Worm (Caenorhabditis elegans) whole organism, young adult: Measurements from ENCODE around the gene C04G6.13.

Source experiments
- B0035.1 ChIP-seq: sonication (generic microtip); optimal IDR thresholded peaks from 2 replicates; lab custom pipeline; 2016; ENCODE audit warnings: missing genetic modification characterization, mild to moderate bottlenecking, missing compliant biosample characterization, missing genotype, missing genetic modification reagents
- F57A8.1 ChIP-seq: fragments of 200-800 bp; sonication (Bioruptor generic); optimal IDR thresholded peaks from 2 replicates; lab custom pipeline; 2018; ENCODE audit warnings: mild to moderate bottlenecking, missing genetic modification characterization, moderate library complexity, missing compliant biosample characterization
- K11D2.4 ChIP-seq: fragments of 200-800 bp; sonication (Bioruptor generic); IDR thresholded peaks from 2 replicates; pipeline ENCODE4 v1.3.6; 2022; ENCODE audit warnings: missing genetic modification reagents, missing genetic modification characterization, missing compliant biosample characterization
- K12H6.12 ChIP-seq: fragments of 200-800 bp; sonication (Bioruptor generic); optimal IDR thresholded peaks from 2 replicates; lab custom pipeline; 2018; ENCODE audit warnings: mild to moderate bottlenecking, missing genetic modification characterization, missing compliant biosample characterization
- T07F8.4 ChIP-seq: sonication (generic microtip); optimal IDR thresholded peaks from 2 replicates; lab custom pipeline; 2016; ENCODE audit warnings: mild to moderate bottlenecking, missing genetic modification characterization, moderate library complexity, missing compliant biosample characterization
- Y79H2A.3 ChIP-seq: fragments of 200-800 bp; sonication (Bioruptor generic); conservative IDR thresholded peaks from 2 replicates; pipeline ENCODE4 v1.3.6; 2022; ENCODE audit warnings: missing genetic modification reagents, missing genetic modification characterization, missing compliant biosample characterization
- ama-1 ChIP-seq, 3 experiments: fragments of 150-350 bp in 1 of 3; sonication (generic microtip) in 2 of 3; optimal IDR thresholded peaks; 2 replicates each; lab custom pipeline; 2014 to 2018; ENCODE audit warnings: missing biosample characterization in 2 of 3, missing genetic modification characterization in 2 of 3, missing genetic modification reagents in 2 of 3
- aptf-3 ChIP-seq: fragments of 200-800 bp; sonication (Bioruptor generic); IDR thresholded peaks from 2 replicates; pipeline ENCODE4 v1.3.6; 2022; ENCODE audit warnings: missing genetic modification characterization, missing compliant biosample characterization
- attf-3 ChIP-seq: fragments of 200-800 bp; sonication (Bioruptor generic); conservative IDR thresholded peaks from 2 replicates; pipeline ENCODE4 v1.3.6; 2022; ENCODE audit warnings: missing genetic modification reagents, missing genetic modification characterization, missing compliant biosample characterization
- bed-1 ChIP-seq: fragments of 200-800 bp; sonication (Bioruptor generic); IDR thresholded peaks from 2 replicates; pipeline ENCODE4 v1.3.6; 2022; ENCODE audit warnings: missing genetic modification reagents, missing genetic modification characterization, missing compliant biosample characterization
- cebp-1 ChIP-seq, 2 experiments: fragments of 200-800 bp in 1 of 2; sonication (Bioruptor generic) in 1 of 2; sonication (generic microtip) in 1 of 2; IDR thresholded peaks in 1 of 2; optimal IDR thresholded peaks in 1 of 2; 2 replicates each; pipeline versions ENCODE4 v1.3.6 to Lab custom; 2017 to 2022; ENCODE audit warnings: missing compliant biosample characterization in 2 of 2, missing genetic modification characterization in 2 of 2, mild to moderate bottlenecking in 1 of 2, missing genetic modification reagents in 1 of 2, moderate library complexity in 1 of 2
- ceh-27 ChIP-seq: fragments of 200-800 bp; sonication (Bioruptor generic); optimal IDR thresholded peaks from 2 replicates; lab custom pipeline; 2018; ENCODE audit warnings: mild to moderate bottlenecking, missing genetic modification characterization, moderate library complexity, missing compliant biosample characterization
- ceh-91 ChIP-seq: fragments of 200-800 bp; sonication (Bioruptor generic); IDR thresholded peaks from 2 replicates; pipeline ENCODE4 v1.3.6; 2022; ENCODE audit warnings: missing genetic modification reagents, missing genetic modification characterization, missing compliant biosample characterization
- dox-1 ChIP-seq: fragments of 200-800 bp; sonication (Bioruptor generic); IDR thresholded peaks from 2 replicates; pipeline ENCODE4 v1.3.6; 2022; ENCODE audit warnings: missing genetic modification reagents, missing genetic modification characterization, missing compliant biosample characterization
- ekl-4 ChIP-seq: fragments of 200-800 bp; sonication (Bioruptor generic); IDR thresholded peaks from 2 replicates; pipeline ENCODE4 v1.3.6; 2022; ENCODE audit warnings: missing genetic modification reagents, missing genetic modification characterization, missing compliant biosample characterization
- gei-17 ChIP-seq: fragments of 200-800 bp; sonication (Bioruptor generic); optimal IDR thresholded peaks from 2 replicates; lab custom pipeline; 2018; ENCODE audit warnings: mild to moderate bottlenecking, missing genetic modification characterization, missing compliant biosample characterization
- him-1 ChIP-seq: sonication (generic microtip); optimal IDR thresholded peaks from 2 replicates; lab custom pipeline; 2016; ENCODE audit warnings: missing genotype, missing genetic modification reagents, missing genetic modification characterization, missing compliant biosample characterization
- hlh-12 ChIP-seq: sonication (generic microtip); optimal IDR thresholded peaks from 2 replicates; lab custom pipeline; 2016; ENCODE audit warnings: missing genetic modification characterization, missing compliant biosample characterization
- hmg-1.2 ChIP-seq: fragments of 200-800 bp; sonication (Bioruptor generic); IDR thresholded peaks from 2 replicates; pipeline ENCODE4 v1.3.6; 2022; ENCODE audit warnings: missing genetic modification reagents, missing genetic modification characterization, missing compliant biosample characterization
- hmg-20 ChIP-seq: fragments of 200-800 bp; sonication (Bioruptor generic); IDR thresholded peaks from 2 replicates; pipeline ENCODE4 v1.3.6; 2022; ENCODE audit warnings: missing genetic modification reagents, missing genetic modification characterization, missing compliant biosample characterization
- hsf-1 ChIP-seq: fragments of 200-800 bp; sonication (Bioruptor generic); IDR thresholded peaks from 2 replicates; pipeline ENCODE4 v1.3.6; 2022; ENCODE audit warnings: missing genetic modification reagents, missing genetic modification characterization, missing compliant biosample characterization
- let-607 ChIP-seq, 2 experiments: fragments of 200-800 bp in 1 of 2; sonication (Bioruptor generic) in 1 of 2; sonication (generic microtip) in 1 of 2; optimal IDR thresholded peaks; 2 replicates each; lab custom pipeline; 2016 to 2018; ENCODE audit warnings: mild to moderate bottlenecking in 2 of 2, missing compliant biosample characterization in 2 of 2, missing genetic modification characterization in 2 of 2, moderate library complexity in 2 of 2, missing genotype in 1 of 2
- lin-35 ChIP-seq, 3 experiments: fragments of 150-350 bp in 2 of 3; sonication (generic microtip) in 1 of 3; optimal IDR thresholded peaks; 2 replicates each; lab custom pipeline; 2014 to 2018; ENCODE audit warnings: missing biosample characterization in 3 of 3, missing genetic modification characterization in 3 of 3, missing genetic modification reagents in 3 of 3
- lin-54 ChIP-seq: fragments of 200-800 bp; sonication (Bioruptor generic); optimal IDR thresholded peaks from 2 replicates; lab custom pipeline; 2018; ENCODE audit warnings: mild to moderate bottlenecking, missing genetic modification characterization, missing compliant biosample characterization
- madf-10 ChIP-seq: sonication (generic microtip); optimal IDR thresholded peaks from 2 replicates; lab custom pipeline; 2016; ENCODE audit warnings: mild to moderate bottlenecking, missing genetic modification characterization, missing compliant biosample characterization
- madf-3 ChIP-seq: fragments of 200-800 bp; sonication (Bioruptor generic); IDR thresholded peaks from 2 replicates; pipeline ENCODE4 v1.3.6; 2022; ENCODE audit warnings: missing genetic modification reagents, missing genetic modification characterization, missing compliant biosample characterization
- nfya-1 ChIP-seq: sonication (generic microtip); optimal IDR thresholded peaks from 2 replicates; lab custom pipeline; 2017; ENCODE audit warnings: antibody characterized with exemption, missing compliant biosample characterization, missing genetic modification characterization, borderline replicate concordance; ENCODE audit not compliant: insufficient read depth
- nhr-120 ChIP-seq: fragments of 200-800 bp; sonication (Bioruptor generic); IDR thresholded peaks from 2 replicates; pipeline ENCODE4 v1.3.6; 2022; ENCODE audit warnings: missing genetic modification characterization, missing compliant biosample characterization
- nhr-179 ChIP-seq: sonication (generic microtip); optimal IDR thresholded peaks from 2 replicates; lab custom pipeline; 2016; ENCODE audit warnings: mild to moderate bottlenecking, missing genetic modification characterization, missing compliant biosample characterization
- nhr-80 ChIP-seq: sonication (generic microtip); optimal IDR thresholded peaks from 2 replicates; lab custom pipeline; 2016; ENCODE audit warnings: missing genetic modification characterization, missing compliant biosample characterization
- nhr-90 ChIP-seq: sonication (generic microtip); optimal IDR thresholded peaks from 2 replicates; lab custom pipeline; 2016; ENCODE audit warnings: missing genotype, mild to moderate bottlenecking, missing genetic modification characterization, missing compliant biosample characterization
- pha-4 ChIP-seq: fragments of 150-350 bp; sonication (generic microtip); optimal IDR thresholded peaks from 2 replicates; lab custom pipeline; 2014; ENCODE audit warnings: missing biosample characterization, missing genetic modification reagents, missing genetic modification characterization
- rpc-1 ChIP-seq, 2 experiments: fragments of 150-350 bp in 1 of 2; sonication (generic microtip) in 1 of 2; optimal IDR thresholded peaks; 2 replicates each; lab custom pipeline; 2014 to 2018; ENCODE audit warnings: missing biosample characterization in 1 of 2, missing genetic modification characterization in 1 of 2, missing genetic modification reagents in 1 of 2, missing genotype in 1 of 2
- sdz-38 ChIP-seq: sonication (generic microtip); optimal IDR thresholded peaks from 2 replicates; lab custom pipeline; 2016; ENCODE audit warnings: missing genotype, missing genetic modification characterization, missing compliant biosample characterization
- sea-2 ChIP-seq: fragments of 200-800 bp; sonication (Bioruptor generic); IDR thresholded peaks from 2 replicates; pipeline ENCODE4 v1.3.6; 2022; ENCODE audit warnings: missing genetic modification characterization, missing compliant biosample characterization
- snpc-3.4 ChIP-seq: sonication (generic microtip); optimal IDR thresholded peaks from 2 replicates; lab custom pipeline; 2017; ENCODE audit warnings: missing genetic modification characterization, mild to moderate bottlenecking, missing compliant biosample characterization, antibody characterized with exemption, moderate library complexity, missing genotype, missing genetic modification reagents
- somi-1 ChIP-seq: fragments of 200-800 bp; sonication (Bioruptor generic); optimal IDR thresholded peaks from 2 replicates; lab custom pipeline; 2018; ENCODE audit warnings: mild to moderate bottlenecking, missing genetic modification characterization, missing compliant biosample characterization
- tbx-9 ChIP-seq: sonication (generic microtip); optimal IDR thresholded peaks from 2 replicates; lab custom pipeline; 2016; ENCODE audit warnings: borderline replicate concordance, missing genetic modification characterization, inconsistent platforms, missing compliant biosample characterization
- unc-130 ChIP-seq: sonication (generic microtip); optimal IDR thresholded peaks from 2 replicates; lab custom pipeline; 2016; ENCODE audit warnings: missing genetic modification reagents, missing genetic modification characterization, missing compliant biosample characterization
- zfh-2 ChIP-seq: fragments of 200-800 bp; sonication (Bioruptor generic); conservative IDR thresholded peaks from 2 replicates; pipeline ENCODE4 v1.3.6; 2022; ENCODE audit warnings: missing genetic modification reagents, missing genetic modification characterization, missing compliant biosample characterization
- ztf-25 ChIP-seq: fragments of 200-800 bp; sonication (Bioruptor generic); IDR thresholded peaks from 2 replicates; pipeline ENCODE4 v1.3.6; 2022; ENCODE audit warnings: missing genetic modification reagents, missing genetic modification characterization, missing compliant biosample characterization
- ztf-6 ChIP-seq: fragments of 200-800 bp; sonication (Bioruptor generic); IDR thresholded peaks from 2 replicates; pipeline ENCODE4 v1.3.6; 2022; ENCODE audit warnings: missing genetic modification reagents, missing genetic modification characterization, missing compliant biosample characterization

C04G6.13 gene

ce11 chrII:5105020-5105419 is 11.0 kb downstream of the C04G6.13 start (continued):
- peak; percentile 27 for TF ChIP-seq B0035.1 (tag; lab: Kevin White, UChicago)
- 0 out of 2 replicates have a peak, but pooled peaks have one; percentile 51 for TF ChIP-seq ztf-6 (GFP tag; lab: Robert Waterston, UW)
- TF ChIP-seq F57A8.1 (GFP tag; lab: Kevin White, UChicago), result peak; percentile 73
- peak; percentile 79 for TF ChIP-seq tbx-9
- TF ChIP-seq hsf-1 (GFP tag; lab: Robert Waterston, UW), result peak; percentile 54; the same call in 1 of the 2 replicates
- peak; percentile 77 for TF ChIP-seq lin-54
- peak; percentile 91 for TF ChIP-seq ceh-27 (GFP tag; lab: Kevin White, UChicago)
- TF ChIP-seq nfya-1 (tag; lab: Kevin White, UChicago), result no peak
- 0 out of 2 replicates have a peak, but pooled peaks have one; percentile 82 for TF ChIP-seq nhr-120
- TF ChIP-seq pha-4 (tag; lab: Kevin White, UChicago), result no peak
- peak; percentile 64 for TF ChIP-seq hmg-20 (GFP tag; lab: Robert Waterston, UW)
- TF ChIP-seq madf-3 (GFP tag; lab: Robert Waterston, UW), result peak; percentile 81; the same call in 1 of the 2 replicates
- TF ChIP-seq bed-1, result peak; percentile 87; the same call in 1 of the 2 replicates
- peak; percentile 78 for TF ChIP-seq hlh-12 (tag; lab: Kevin White, UChicago)
- TF ChIP-seq K11D2.4, result peak; percentile 62
- peak; percentile 75 for TF ChIP-seq nhr-179
- peak; percentile 87 for TF ChIP-seq somi-1
- no peak for TF ChIP-seq lin-35 (GFP tag; optimal IDR thresholded peaks at IDR 0.05; lab: Kevin White, UChicago)
- TF ChIP-seq madf-10, result peak; percentile 83
- peak; percentile 73 for TF ChIP-seq T07F8.4 (tag; lab: Kevin White, UChicago)
- peak; percentile 52 for TF ChIP-seq attf-3 (GFP tag; lab: Robert Waterston, UW)
- peak; percentile 18 for TF ChIP-seq gei-17 (GFP tag; lab: Kevin White, UChicago)
- TF ChIP-seq snpc-3.4 (tag; lab: Kevin White, UChicago), result peak; percentile 90
- no peak for TF ChIP-seq sea-2 (GFP tag; lab: Robert Waterston, UW)
- peak; percentile 97 for TF ChIP-seq nhr-90 (tag; lab: Kevin White, UChicago)
- TF ChIP-seq unc-130, result peak; percentile 71
- peak; percentile 34 to 68 for TF ChIP-seq let-607 (tag; optimal IDR thresholded peaks at IDR 0.05; lab: Kevin White, UChicago)
- peak; percentile 99 for TF ChIP-seq rpc-1 (optimal IDR thresholded peaks at IDR 0.05; lab: Kevin White, UChicago)
- peak; percentile 100 for TF ChIP-seq rpc-1 (tag; optimal IDR thresholded peaks at IDR 0.05; lab: Kevin White, UChicago)
- peak; percentile 85 for TF ChIP-seq hmg-1.2 (GFP tag; lab: Robert Waterston, UW)
- TF ChIP-seq ceh-91 (GFP tag; lab: Robert Waterston, UW), result no peak

DNA sequence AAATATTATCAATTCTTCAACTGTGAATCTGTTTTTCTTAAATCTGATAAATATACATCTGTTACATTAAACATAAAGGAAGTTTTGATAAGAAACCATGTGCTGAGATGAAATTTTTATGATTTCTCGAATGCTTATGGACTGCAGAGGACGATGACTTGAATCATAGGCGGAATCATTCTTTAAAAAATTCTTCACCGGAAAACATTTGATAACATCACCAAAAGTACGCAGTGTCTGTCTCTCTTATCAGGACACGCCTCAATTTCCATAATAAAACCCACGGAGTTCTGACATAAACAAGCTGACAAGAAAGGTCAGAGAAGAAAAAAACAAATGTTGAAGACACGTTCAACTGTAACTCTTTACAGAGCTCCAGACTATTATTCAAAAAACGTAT is 15.6 kb downstream of the C04G6.13 start, which contains the start of gene F09C12.2:
F09C12.2 (plus strand) TSS at position 320 of the 400 bp plus-strand sequence.
- TF ChIP-seq him-1 (tag; lab: Kevin White, UChicago) (no peak), nhr-80 (tag; lab: Kevin White, UChicago) (no peak), ztf-25 (GFP tag; lab: Robert Waterston, UW) (no peak), aptf-3 (no peak), snpc-3.4 (tag; lab: Kevin White, UChicago) (no peak), K12H6.12 (tag; lab: Kevin White, UChicago) (no peak), cebp-1 (GFP tag; IDR thresholded peaks at IDR 0.05; lab: Robert Waterston, UW) (no peak), cebp-1 (tag; optimal IDR thresholded peaks at IDR 0.05; lab: Kevin White, UChicago) (no peak), Y79H2A.3 (GFP tag; lab: Robert Waterston, UW) (no peak), gei-17 (GFP tag; lab: Kevin White, UChicago) (no peak), zfh-2 (GFP tag; lab: Robert Waterston, UW) (no peak), dox-1 (GFP tag; lab: Robert Waterston, UW) (no peak), sdz-38 (tag; lab: Kevin White, UChicago) (no peak), ekl-4 (no peak), F57A8.1 (GFP tag; lab: Kevin White, UChicago) (no peak), ama-1 (optimal IDR thresholded peaks at IDR 0.05; lab: Kevin White, UChicago) (no peak), ama-1 (GFP tag; optimal IDR thresholded peaks at IDR 0.05; lab: Kevin White, UChicago) (no peak)
- TF ChIP-seq, all 124 proteins: peak for 0
